Worm (Caenorhabditis elegans): ENCODE data around the gene otub-1.

DNA sequence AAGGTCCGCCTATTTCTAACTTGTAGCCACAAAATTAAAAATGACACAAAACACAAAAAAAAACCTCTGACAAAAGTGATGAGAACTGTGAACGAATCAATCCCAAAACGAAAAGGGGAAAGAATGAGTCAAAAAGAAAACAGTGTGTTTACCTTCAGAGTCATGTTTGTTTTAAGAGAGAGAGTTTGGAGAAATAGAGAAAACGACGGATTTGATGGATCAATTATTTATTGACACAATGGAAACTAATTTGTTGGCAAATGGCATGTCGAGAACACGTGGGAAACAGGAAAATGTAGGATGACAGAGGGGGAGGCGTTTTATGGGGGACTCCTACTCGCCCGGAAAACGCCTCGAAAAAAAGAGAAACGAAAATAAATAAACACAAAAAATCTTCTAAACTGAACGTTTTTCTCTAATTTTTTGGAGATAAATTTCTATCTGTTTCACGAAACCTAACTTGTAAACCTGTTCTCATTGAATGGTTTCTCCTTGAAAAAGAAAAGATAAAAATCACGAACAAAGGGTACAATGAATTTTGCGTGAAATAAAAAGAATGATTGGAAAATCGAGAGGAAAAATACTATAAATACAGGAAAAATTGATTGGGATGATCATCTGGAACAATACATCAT, 49.2 kb upstream of the otub-1 start:
- no peak for TF ChIP-seq gmeb-1 (tag; optimal IDR thresholded peaks at IDR 0.05)
- TF ChIP-seq aly-2 (tag; optimal IDR thresholded peaks at IDR 0.05) = no peak
- TF ChIP-seq nhr-237 (tag; optimal IDR thresholded peaks at IDR 0.05) = no peak
- no peak for TF ChIP-seq nhr-11 (tag; optimal IDR thresholded peaks at IDR 0.05)
- TF ChIP-seq snpc-4 (tag; optimal IDR thresholded peaks at IDR 0.05) = no peak
